Worm (Caenorhabditis elegans): ENCODE results near the gene dna-2.

dna-2 gene

DNA sequence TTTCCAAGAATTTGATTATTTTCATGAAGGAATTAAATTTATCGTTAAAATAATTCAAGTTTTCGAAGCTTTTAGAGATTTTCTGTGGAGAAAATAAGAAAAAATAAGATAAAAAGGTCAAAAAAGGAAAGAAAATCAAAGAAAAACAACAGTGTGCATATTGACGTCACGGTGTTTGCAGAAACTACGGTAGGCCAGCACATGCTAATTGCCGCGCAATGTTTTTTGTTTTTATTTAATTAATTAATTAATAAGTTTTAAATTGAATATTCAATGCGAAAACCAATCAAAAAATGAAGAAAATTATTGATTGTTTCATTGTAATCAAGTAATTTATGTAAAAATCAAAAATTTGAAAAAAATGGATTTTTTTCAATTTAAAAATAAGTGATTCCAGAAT, 30.3 kb upstream of the dna-2 start:
- TF ChIP-seq flt-1 (GFP tag; IDR thresholded peaks at IDR 0.05) = 0 out of 2 replicates have a peak, but pooled peaks have one; percentile 8
- TF ChIP-seq ztf-23 (GFP tag; IDR thresholded peaks at IDR 0.05) = no peak

DNA sequence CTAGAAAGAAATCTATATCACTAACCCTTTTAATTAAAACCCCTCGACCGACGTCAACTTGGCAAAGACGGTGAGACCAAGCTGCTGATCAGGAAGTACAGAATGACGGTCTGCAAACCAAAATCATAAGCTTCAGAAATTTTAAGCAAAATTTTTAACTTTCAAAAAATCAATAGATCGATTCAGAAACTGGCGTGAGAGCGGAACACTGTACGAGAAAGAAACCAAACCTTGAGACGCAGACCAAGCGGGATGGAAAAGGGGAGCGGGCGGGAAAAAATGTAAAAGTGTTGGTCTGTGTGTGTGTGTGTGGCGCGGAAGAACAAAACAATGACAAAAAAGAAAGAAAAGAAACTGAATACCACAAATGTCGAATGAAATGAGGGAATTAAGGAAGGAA, 29.7 kb upstream of the dna-2 start, which contains the start of the genes F44E5.17 and gpb-1:
Gene F44E5.17 (minus strand): TSS at position 101 of the 400 bp plus-strand sequence.
Gene gpb-1 (minus strand): TSS at position 118 of the 400 bp plus-strand sequence.
- TF ChIP-seq T22C8.4 (GFP tag; IDR thresholded peaks at IDR 0.05) (no peak), cog-1 (tag; optimal IDR thresholded peaks at IDR 0.05) (no peak), tab-1 (GFP tag; IDR thresholded peaks at IDR 0.05) (no peak), ref-1 (GFP tag; conservative IDR thresholded peaks at IDR 0.05) (no peak), ztf-29 (GFP tag; IDR thresholded peaks at IDR 0.05) (no peak), klf-2 (GFP tag; conservative IDR thresholded peaks at IDR 0.05) (no peak), ztf-23 (GFP tag; IDR thresholded peaks at IDR 0.05) (no peak), flt-1 (GFP tag; IDR thresholded peaks at IDR 0.05) (no peak), med-1 (GFP tag; optimal IDR thresholded peaks at IDR 0.05; ENCODE audit: insufficient read depth) (no peak)

DNA sequence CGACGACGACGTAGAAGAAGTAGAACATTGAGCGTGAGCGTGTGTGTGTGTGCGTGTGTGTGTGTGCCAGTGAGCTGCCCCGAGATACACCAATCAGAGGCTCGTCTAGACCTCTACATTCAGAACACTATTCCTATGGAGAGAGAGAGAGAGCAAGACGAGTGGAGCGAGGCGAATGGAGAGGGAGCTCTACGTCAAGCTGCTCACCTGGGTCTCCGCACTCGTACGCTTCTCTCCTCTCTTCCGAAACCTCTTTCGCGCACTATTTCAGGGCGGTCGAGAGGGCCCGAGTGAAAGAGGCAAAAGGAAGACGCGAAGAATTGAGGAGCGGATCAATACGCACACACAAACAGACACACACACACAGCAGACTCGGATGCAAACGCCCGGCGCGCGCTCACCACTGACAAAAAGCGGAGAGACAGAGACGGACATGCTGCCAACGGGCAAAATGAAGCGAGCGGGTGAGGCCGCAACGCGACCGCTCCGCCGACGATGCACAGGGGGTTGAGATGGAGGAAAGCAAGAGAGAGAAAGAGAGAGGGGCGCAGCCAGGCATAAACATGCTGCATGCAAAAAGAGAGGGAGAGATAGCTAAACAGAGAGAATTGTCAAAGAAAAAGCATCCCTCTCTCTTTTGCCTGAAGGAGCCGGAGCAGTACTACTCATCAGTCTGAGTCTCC, 28.6 kb upstream of the dna-2 start:
- TF ChIP-seq ztf-29 (GFP tag; IDR thresholded peaks at IDR 0.05) (no peak), ztf-23 (GFP tag; IDR thresholded peaks at IDR 0.05) (peak; percentile 65; the same call in 1 of the 2 replicates), T22C8.4 (GFP tag; IDR thresholded peaks at IDR 0.05) (peak; percentile 86), flt-1 (GFP tag; IDR thresholded peaks at IDR 0.05) (peak; percentile 61; the same call in 1 of the 2 replicates), klf-2 (GFP tag; conservative IDR thresholded peaks at IDR 0.05) (no peak), tab-1 (GFP tag; IDR thresholded peaks at IDR 0.05) (no peak), med-1 (GFP tag; optimal IDR thresholded peaks at IDR 0.05; ENCODE audit: insufficient read depth) (no peak), cog-1 (tag; optimal IDR thresholded peaks at IDR 0.05) (peak; percentile 93)

DNA sequence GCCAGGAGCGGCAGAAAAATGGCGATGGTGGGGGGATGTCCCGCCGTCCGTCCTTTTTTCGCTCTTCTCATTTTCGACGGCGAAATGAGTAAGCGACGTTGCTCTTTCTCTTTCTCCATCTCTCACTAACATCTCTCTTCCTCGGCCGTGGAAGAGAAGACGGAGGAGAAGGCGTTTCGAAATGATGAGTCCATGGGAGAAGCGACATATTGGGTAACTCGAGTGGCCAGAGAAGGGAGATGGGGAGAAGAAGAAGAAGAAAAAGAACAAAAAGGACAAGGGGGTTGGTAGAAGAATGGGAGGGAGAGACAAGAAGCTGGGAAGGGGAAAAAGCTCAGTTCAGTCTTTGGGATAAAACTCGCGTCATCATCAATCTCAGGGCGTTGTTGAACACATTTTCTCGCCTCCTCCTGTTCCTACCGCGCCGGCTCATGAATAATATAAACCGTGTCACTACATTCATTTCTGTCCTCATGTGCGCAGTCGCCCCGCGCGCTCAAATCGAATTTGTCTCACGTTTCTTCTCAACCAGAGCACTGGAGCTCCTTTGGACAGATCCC, 26.5 kb upstream of the dna-2 start:
- 0 out of 2 replicates have a peak, but pooled peaks have one; percentile 53 for TF ChIP-seq ztf-23 (GFP tag; IDR thresholded peaks at IDR 0.05)
- TF ChIP-seq tab-1 (GFP tag; IDR thresholded peaks at IDR 0.05) = no peak

DNA sequence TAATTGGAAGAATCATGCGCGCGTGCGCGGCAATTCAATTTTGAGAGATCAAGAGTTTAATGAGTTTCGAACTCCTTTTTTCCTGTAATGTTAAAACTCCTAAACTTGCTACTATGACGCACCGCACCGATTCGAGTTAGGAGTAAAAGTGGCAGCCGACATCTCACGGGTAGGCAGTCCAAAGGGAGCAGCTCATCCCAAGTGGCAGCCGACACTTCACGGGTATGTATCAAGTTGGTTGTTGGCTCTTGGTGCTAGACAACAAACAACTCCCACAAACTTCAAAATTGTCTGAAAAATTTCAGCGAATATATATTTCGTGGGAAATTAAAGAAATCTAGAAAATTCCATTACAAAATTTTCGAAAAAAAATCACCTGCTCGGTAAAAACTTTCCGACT, 25.0 kb upstream of the dna-2 start:
- no peak for TF ChIP-seq tab-1 (GFP tag; IDR thresholded peaks at IDR 0.05)
- no peak for TF ChIP-seq klf-2 (GFP tag; conservative IDR thresholded peaks at IDR 0.05)
- TF ChIP-seq ref-1 (GFP tag; conservative IDR thresholded peaks at IDR 0.05) = no peak
- TF ChIP-seq ztf-29 (GFP tag; IDR thresholded peaks at IDR 0.05) = no peak
- TF ChIP-seq ztf-23 (GFP tag; IDR thresholded peaks at IDR 0.05) = no peak
- no peak for TF ChIP-seq med-1 (GFP tag; optimal IDR thresholded peaks at IDR 0.05; ENCODE audit: insufficient read depth)
- no peak for TF ChIP-seq flt-1 (GFP tag; IDR thresholded peaks at IDR 0.05)
- no peak for TF ChIP-seq T22C8.4 (GFP tag; IDR thresholded peaks at IDR 0.05)
- TF ChIP-seq cog-1 (tag; optimal IDR thresholded peaks at IDR 0.05) = no peak

DNA sequence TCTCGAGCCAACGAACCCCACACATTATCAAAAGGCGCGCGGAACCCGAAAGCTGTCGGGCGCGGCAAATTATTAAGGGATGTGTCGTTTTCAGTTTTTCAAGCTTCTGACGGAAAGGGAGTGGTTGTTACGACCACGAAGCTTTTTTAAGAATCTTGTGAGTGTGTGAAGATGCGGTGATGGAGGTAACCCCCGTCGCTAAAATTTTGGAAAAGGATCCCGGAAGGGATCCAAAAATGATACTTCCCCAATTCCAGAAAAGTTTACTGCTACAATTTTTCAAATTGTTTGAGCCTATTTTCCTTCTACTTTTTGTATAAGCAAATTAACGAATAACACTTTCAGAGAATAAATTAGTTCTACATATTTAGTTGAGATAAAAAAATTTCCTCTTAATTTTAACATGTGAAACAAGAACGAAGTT, 21.5 kb upstream of the dna-2 start:
- TF ChIP-seq ztf-29 (GFP tag; IDR thresholded peaks at IDR 0.05) (no peak), flt-1 (GFP tag; IDR thresholded peaks at IDR 0.05) (no peak), klf-2 (GFP tag; conservative IDR thresholded peaks at IDR 0.05) (no peak), T22C8.4 (GFP tag; IDR thresholded peaks at IDR 0.05) (no peak), cog-1 (tag; optimal IDR thresholded peaks at IDR 0.05) (no peak), ref-1 (GFP tag; conservative IDR thresholded peaks at IDR 0.05) (no peak), med-1 (GFP tag; optimal IDR thresholded peaks at IDR 0.05; ENCODE audit: insufficient read depth) (no peak), ztf-23 (GFP tag; IDR thresholded peaks at IDR 0.05) (no peak), tab-1 (GFP tag; IDR thresholded peaks at IDR 0.05) (no peak)

DNA sequence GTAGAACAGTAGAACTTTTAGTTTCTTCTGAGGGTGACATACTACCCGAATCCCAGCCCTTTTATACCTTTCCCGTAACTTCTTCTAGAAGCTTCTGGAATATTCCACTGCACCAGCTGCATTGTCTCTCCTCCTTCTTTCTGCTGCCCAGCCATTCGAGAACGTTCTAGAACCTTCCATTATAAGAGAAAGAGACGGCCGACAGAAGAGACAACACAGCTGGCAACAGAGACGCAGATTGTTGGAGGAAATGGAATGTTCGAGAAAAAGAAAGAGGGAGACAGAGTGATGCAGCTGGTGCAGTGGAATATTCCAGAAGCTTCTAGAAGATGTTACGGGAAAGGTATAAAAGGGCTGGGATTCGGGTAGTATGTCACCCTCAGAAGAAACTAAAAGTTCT, 19.0 kb upstream of the dna-2 start, which contains the start of the genes F44E5.4 and F44E5.5:
Gene F44E5.4 (minus strand): TSS at position 35 of the 400 bp plus-strand sequence.
Gene F44E5.5 (plus strand): TSS at position 386 of the 400 bp plus-strand sequence.
- TF ChIP-seq ref-1 (GFP tag; conservative IDR thresholded peaks at IDR 0.05) (peak; percentile 50; the same call in 1 of the 2 replicates), klf-2 (GFP tag; conservative IDR thresholded peaks at IDR 0.05) (peak; percentile 79), tab-1 (GFP tag; IDR thresholded peaks at IDR 0.05) (peak; percentile 61; the same call in 1 of the 2 replicates), cog-1 (tag; optimal IDR thresholded peaks at IDR 0.05) (peak; percentile 66), ztf-29 (GFP tag; IDR thresholded peaks at IDR 0.05) (peak; percentile 72), flt-1 (GFP tag; IDR thresholded peaks at IDR 0.05) (peak; percentile 97), T22C8.4 (GFP tag; IDR thresholded peaks at IDR 0.05) (peak; percentile 66), ztf-23 (GFP tag; IDR thresholded peaks at IDR 0.05) (peak; percentile 91)

DNA sequence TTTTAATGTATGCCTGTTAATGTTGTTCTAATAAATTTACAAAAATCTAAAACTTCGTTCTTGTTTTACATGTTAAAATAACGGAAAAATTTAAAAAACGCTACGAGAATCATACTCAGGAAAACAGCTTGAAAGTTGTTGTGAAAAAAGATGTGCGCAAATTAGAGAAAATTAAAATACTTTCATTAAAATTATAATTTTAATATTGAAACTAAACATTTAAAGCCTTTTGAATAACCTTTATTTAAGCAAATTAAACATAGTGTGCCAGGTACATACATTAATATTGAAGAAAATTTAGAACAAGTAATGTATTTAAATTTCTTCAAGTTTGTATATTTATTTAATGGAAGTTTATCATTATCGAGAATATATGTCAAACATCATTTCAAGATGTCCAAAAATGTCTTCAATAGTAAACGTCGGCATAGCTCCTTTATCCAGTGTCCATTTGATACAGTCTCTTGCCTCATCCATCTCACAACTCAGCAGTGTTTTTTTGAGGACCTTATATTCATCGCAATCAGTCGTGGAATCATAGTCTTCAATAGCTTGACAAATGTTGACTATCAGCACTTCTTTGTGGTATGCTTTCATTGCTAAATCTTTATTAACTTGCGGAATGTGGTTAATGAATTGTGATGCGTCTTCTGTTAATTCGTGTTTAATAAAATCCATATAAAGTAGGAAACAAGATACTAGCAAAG, 16.3 kb upstream of the dna-2 start:
- TF ChIP-seq ztf-29 (GFP tag; IDR thresholded peaks at IDR 0.05) = no peak

DNA sequence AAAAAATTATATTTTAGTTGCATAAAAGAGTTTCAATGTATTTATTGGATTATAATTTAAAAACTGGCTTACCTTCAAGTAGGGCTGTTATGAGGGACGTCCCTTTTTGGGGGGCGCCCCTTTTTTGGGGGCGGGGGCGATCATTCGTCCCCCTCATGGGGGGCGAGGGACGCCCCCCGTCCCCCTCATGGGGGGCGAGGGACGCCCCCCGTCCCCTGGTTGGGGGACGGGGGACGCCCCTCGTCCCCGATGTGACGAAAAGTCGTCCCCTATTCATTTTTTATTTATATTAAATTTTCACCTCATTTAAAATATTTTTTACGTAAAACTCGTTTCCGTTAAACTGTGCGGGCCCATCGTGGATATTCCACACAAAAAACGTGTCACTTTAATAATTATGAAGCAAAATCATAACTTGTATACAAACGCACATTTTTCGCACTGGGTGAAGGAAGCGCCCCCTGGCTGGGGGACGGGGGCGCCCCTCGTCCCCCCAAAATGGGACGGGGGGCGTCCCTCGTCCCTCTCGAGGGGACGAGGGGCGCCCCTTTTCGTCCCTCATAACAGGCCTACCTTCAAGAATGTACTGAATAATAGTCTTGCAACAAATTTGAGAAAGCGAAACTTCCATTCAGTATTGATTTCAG, 12.6 kb upstream of the dna-2 start:
- no peak for TF ChIP-seq cog-1 (tag; optimal IDR thresholded peaks at IDR 0.05)
- TF ChIP-seq tab-1 (GFP tag; IDR thresholded peaks at IDR 0.05) = 0 out of 2 replicates have a peak, but pooled peaks have one; percentile 28
- TF ChIP-seq ztf-29 (GFP tag; IDR thresholded peaks at IDR 0.05) = no peak
- TF ChIP-seq T22C8.4 (GFP tag; IDR thresholded peaks at IDR 0.05) = no peak
- TF ChIP-seq flt-1 (GFP tag; IDR thresholded peaks at IDR 0.05) = no peak
- TF ChIP-seq ref-1 (GFP tag; conservative IDR thresholded peaks at IDR 0.05) = no peak
- no peak for TF ChIP-seq med-1 (GFP tag; optimal IDR thresholded peaks at IDR 0.05; ENCODE audit: insufficient read depth)
